Fruit fly (Drosophila melanogaster): ENCODE results near the gene Unc-76.
A peak's percentile ranks its signal among the peaks of the same experiment; 100 is the strongest.

Unc-76 gene

DNA sequence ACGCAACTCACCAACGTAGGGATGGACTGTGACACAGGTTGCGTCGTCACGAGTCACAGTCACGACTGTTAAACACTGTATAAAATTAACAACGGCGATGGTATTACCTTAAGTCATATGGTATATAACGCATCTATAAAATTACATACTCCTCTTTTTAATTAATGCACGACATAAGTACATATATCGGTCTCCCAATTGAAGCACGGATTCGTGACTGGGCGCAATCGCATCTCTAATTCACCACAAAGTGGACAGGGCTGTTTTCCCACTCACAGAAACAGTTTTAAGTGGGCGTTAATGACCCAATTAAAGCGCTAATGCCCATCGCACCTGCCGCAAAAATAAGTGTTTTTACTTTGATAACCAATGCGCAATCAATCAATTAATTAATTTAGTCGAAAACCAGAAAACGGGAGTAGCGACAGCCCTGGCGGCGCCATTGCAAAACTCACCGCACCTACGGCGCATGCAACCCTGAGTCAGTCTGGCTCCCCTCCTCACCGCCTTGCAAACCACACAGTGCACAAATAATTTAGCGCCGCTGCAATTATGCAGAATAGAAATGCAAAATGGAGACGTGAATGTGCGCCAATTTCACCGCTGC lies 39.0 kb upstream of the Unc-76 start, which contains the start of gene CG4313:
Gene CG4313, plus strand, starts transcription at position 557 of the 607 bp plus-strand sequence.
- TF ChIP-seq YL-1 (GFP tag; optimal IDR thresholded peaks at IDR 0.05) (peak; percentile 66), Dip2 (GFP tag; IDR thresholded peaks at IDR 0.05) (no peak), Oli (tag; optimal IDR thresholded peaks at IDR 0.05) (peak; percentile 34), sug (tag; optimal IDR thresholded peaks at IDR 0.05) (peak; percentile 76), Dip3 (GFP tag; optimal IDR thresholded peaks at IDR 0.05) (peak; percentile 72), CG12744 (GFP tag; optimal IDR thresholded peaks at IDR 0.05) (peak; percentile 26), CG15514 (GFP tag; optimal IDR thresholded peaks at IDR 0.05) (peak; percentile 49), CG17829 (tag; optimal IDR thresholded peaks at IDR 0.05) (peak; percentile 66), Nf-YB (GFP tag; optimal IDR thresholded peaks at IDR 0.05) (peak; percentile 36), wek (GFP tag; optimal IDR thresholded peaks at IDR 0.05) (peak; percentile 9), CG14965 (GFP tag; optimal IDR thresholded peaks at IDR 0.05; ENCODE audit: borderline replicate concordance) (no peak), CG3065 (GFP tag; optimal IDR thresholded peaks at IDR 0.05) (no peak), nerfin-2 (GFP tag; IDR thresholded peaks at IDR 0.05; ENCODE audit: partially characterized antibody) (peak; percentile 76), MBD-R2 (GFP tag; IDR thresholded peaks at IDR 0.05) (peak; percentile 43), CG5180 (GFP tag; optimal IDR thresholded peaks at IDR 0.05) (peak; percentile 14), Fer3 (tag; optimal IDR thresholded peaks at IDR 0.05) (peak; percentile 72), Lim3 (GFP tag; IDR thresholded peaks at IDR 0.05) (no peak), CG12236 (GFP tag; optimal IDR thresholded peaks at IDR 0.05) (no peak), ab (GFP tag; optimal IDR thresholded peaks at IDR 0.05) (peak; percentile 52), Sin3A (optimal IDR thresholded peaks at IDR 0.05) (peak; percentile 75), CG1832 (GFP tag; optimal IDR thresholded peaks at IDR 0.05) (no peak), CG4820 (GFP tag; optimal IDR thresholded peaks at IDR 0.05) (peak; percentile 65), CG6175 (GFP tag; IDR thresholded peaks at IDR 0.05) (no peak), tgo (GFP tag; IDR thresholded peaks at IDR 0.05) (peak; percentile 70), kah (GFP tag; optimal IDR thresholded peaks at IDR 0.05) (peak; percentile 43), Kr (GFP tag; optimal IDR thresholded peaks at IDR 0.05) (no peak), Ptx1 (GFP tag; IDR thresholded peaks at IDR 0.05) (peak; percentile 76), lilli (GFP tag; optimal IDR thresholded peaks at IDR 0.05) (peak; percentile 85), CG10274 (GFP tag; optimal IDR thresholded peaks at IDR 0.05) (no peak), CG10209 (GFP tag; optimal IDR thresholded peaks at IDR 0.05) (peak; percentile 67), bbx (GFP tag; IDR thresholded peaks at IDR 0.05; ENCODE audit: partially characterized antibody) (peak; percentile 80), CG9797 (GFP tag; optimal IDR thresholded peaks at IDR 0.05) (peak; percentile 2), ap (GFP tag; IDR thresholded peaks at IDR 0.05) (peak; percentile 46), CG7786 (GFP tag; optimal IDR thresholded peaks at IDR 0.05) (peak; percentile 74), ato (GFP tag; IDR thresholded peaks at IDR 0.05; ENCODE audit: partially characterized antibody) (peak; percentile 68), chinmo (GFP tag; IDR thresholded peaks at IDR 0.05; ENCODE audit: partially characterized antibody) (peak; percentile 41; the same call in 1 of the 4 replicates), chn (GFP tag; optimal IDR thresholded peaks at IDR 0.05) (peak; percentile 73), tx (GFP tag; optimal IDR thresholded peaks at IDR 0.05) (peak; percentile 44), Asciz (GFP tag; optimal IDR thresholded peaks at IDR 0.05) (peak; percentile 11), CG14710 (tag; optimal IDR thresholded peaks at IDR 0.05) (peak; percentile 70), CG8290 (GFP tag; optimal IDR thresholded peaks at IDR 0.05) (peak; percentile 73), CG8290 (tag; optimal IDR thresholded peaks at IDR 0.05) (peak in 1 of 2 experiments; percentile 87), CG15479 (GFP tag; optimal IDR thresholded peaks at IDR 0.05) (no peak), crc (GFP tag; optimal IDR thresholded peaks at IDR 0.05) (peak; percentile 46), ERR (GFP tag; optimal IDR thresholded peaks at IDR 0.05) (peak; percentile 53), CG10565 (GFP tag; optimal IDR thresholded peaks at IDR 0.05) (no peak), emc (GFP tag; optimal IDR thresholded peaks at IDR 0.05) (peak; percentile 31), vvl (GFP tag; IDR thresholded peaks at IDR 0.05) (peak; percentile 55), CG11093 (GFP tag; IDR thresholded peaks at IDR 0.05) (no peak), Fer1 (GFP tag; optimal IDR thresholded peaks at IDR 0.05) (peak; percentile 63)
